Worm (Caenorhabditis elegans): ENCODE data around the gene C11D2.7.

- no peak for TF ChIP-seq unc-55 (GFP tag; optimal IDR thresholded peaks at IDR 0.05)
- TF ChIP-seq pqm-1 (tag; optimal IDR thresholded peaks at IDR 0.05), result no peak
- TF ChIP-seq tbx-2 (tag; optimal IDR thresholded peaks at IDR 0.05), result no peak
- no peak for TF ChIP-seq ceh-22 (tag; optimal IDR thresholded peaks at IDR 0.05)
- no peak for TF ChIP-seq unc-3 (GFP tag; conservative IDR thresholded peaks at IDR 0.05)
- no peak for TF ChIP-seq unc-3 (tag; optimal IDR thresholded peaks at IDR 0.05)
- TF ChIP-seq ceh-30 (tag; optimal IDR thresholded peaks at IDR 0.05), result no peak
- TF ChIP-seq ama-1 (optimal IDR thresholded peaks at IDR 0.05), result no peak
- TF ChIP-seq ceh-18 (tag; optimal IDR thresholded peaks at IDR 0.05), result no peak
- TF ChIP-seq K09A11.1 (tag; optimal IDR thresholded peaks at IDR 0.05; ENCODE audit: insufficient read depth), result no peak
- TF ChIP-seq ceh-14 (tag; optimal IDR thresholded peaks at IDR 0.05), result no peak
- TF ChIP-seq pha-4 (tag; optimal IDR thresholded peaks at IDR 0.05), result no peak
- no peak for TF ChIP-seq pax-1 (tag; optimal IDR thresholded peaks at IDR 0.05)
- no peak for TF ChIP-seq pat-9 (tag; optimal IDR thresholded peaks at IDR 0.05)
Observed at ce11 chrIV:6145984-6146383, 9.2 kb downstream of the C11D2.7 start.
